Worm (Caenorhabditis elegans) whole organism, L4 larva: ENCODE results near the gene sup-1.

Source experiments
- aly-2 ChIP-seq: sonication (generic microtip); optimal IDR thresholded peaks from 2 replicates; lab custom pipeline; 2018; ENCODE audit warnings: missing biosample characterization, missing genetic modification characterization
- ama-1 ChIP-seq: fragments of 150-350 bp; optimal IDR thresholded peaks from 2 replicates; lab custom pipeline; 2014; ENCODE audit warnings: inconsistent platforms, mixed read lengths
- ceh-20 ChIP-seq: fragments of 200-800 bp; sonication (Bioruptor generic); IDR thresholded peaks from 2 replicates; pipeline ENCODE4 v1.3.6; 2022; ENCODE audit warnings: missing genetic modification reagents, missing genetic modification characterization, missing compliant biosample characterization
- ceh-82 ChIP-seq: sonication (generic microtip); optimal IDR thresholded peaks from 2 replicates; lab custom pipeline; 2017; ENCODE audit warnings: missing biosample characterization, missing genetic modification characterization
- daf-16 ChIP-seq, 3 experiments: sonication (generic microtip); optimal IDR thresholded peaks; 2 replicates each; lab custom pipeline; 2016 to 2017; ENCODE audit warnings: missing genetic modification characterization in 3 of 3, missing genetic modification reagents in 3 of 3, mild to moderate bottlenecking in 2 of 3, missing compliant biosample characterization in 2 of 3, missing biosample characterization in 1 of 3, moderate library complexity in 1 of 3
- hlh-30 ChIP-seq: sonication (generic microtip); optimal IDR thresholded peaks from 2 replicates; lab custom pipeline; 2017; ENCODE audit warnings: antibody characterized with exemption, mild to moderate bottlenecking, missing genetic modification characterization, missing compliant biosample characterization; ENCODE audit not compliant: insufficient read depth
- lsy-2 ChIP-seq, 2 experiments: fragments of 150-350 bp in 1 of 2; sonication (generic microtip) in 1 of 2; optimal IDR thresholded peaks; 2 replicates each; lab custom pipeline; 2014 to 2017; ENCODE audit warnings: missing biosample characterization in 2 of 2, missing genetic modification characterization in 2 of 2

ce11 chrIII:11721405-11721804, 16.0 kb downstream of the sup-1 start, which contains the start of gene Y41C4A.32:
- TF ChIP-seq ceh-20 (no peak), aly-2 (tag; lab: Kevin White, UChicago) (no peak), ama-1 (no peak), hlh-30 (peak; percentile 43), daf-16 (GFP tag; optimal IDR thresholded peaks at IDR 0.05; lab: Kevin White, UChicago) (no peak), daf-16 (tag; optimal IDR thresholded peaks at IDR 0.05; lab: Kevin White, UChicago) (no peak), ceh-82 (tag; lab: Kevin White, UChicago) (no peak), lsy-2 (tag; optimal IDR thresholded peaks at IDR 0.05; lab: Kevin White, UChicago) (no peak)
